Fruit fly (Drosophila melanogaster): Measurements from ENCODE around the gene CG42613.

CG42613 gene

DNA sequence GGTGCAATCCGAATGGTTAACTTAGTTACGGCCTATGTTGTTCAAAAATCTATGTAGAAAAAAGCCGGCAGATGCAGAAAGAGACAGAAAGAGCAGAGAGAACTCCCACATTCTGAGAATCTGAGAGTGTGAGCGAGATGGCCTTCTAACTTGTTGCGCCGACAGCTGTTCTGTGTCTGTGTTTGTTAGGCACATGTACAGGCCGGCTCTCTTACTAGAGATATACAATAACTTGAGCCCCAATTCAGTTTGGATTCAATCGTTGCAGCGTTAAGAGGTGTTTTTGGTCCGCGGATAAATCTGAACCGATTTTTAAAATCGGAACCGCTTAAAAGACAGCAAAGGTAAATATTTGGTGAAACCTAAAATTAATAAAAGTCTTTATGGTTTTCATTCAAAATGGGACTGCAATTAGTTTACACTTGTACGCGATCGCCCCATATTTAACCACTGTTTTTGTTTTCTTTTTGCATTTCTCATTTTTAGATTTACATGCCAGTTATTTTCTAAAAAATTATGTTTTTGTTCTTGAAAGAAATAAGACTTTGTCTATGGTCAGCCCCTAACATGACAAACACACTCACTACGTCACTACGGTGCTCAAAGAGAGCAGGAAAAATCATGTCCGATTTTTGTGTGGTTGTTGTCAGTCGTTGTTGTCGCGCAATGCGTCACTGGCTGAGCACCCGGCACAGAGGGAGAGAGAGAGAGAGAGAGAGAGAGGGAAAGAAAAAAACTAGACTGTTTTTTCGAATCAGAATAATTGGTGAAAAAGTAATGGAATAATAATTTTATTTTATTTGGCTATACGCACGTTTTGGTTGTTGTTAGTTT, 5.0 kb upstream of the CG42613 start (continued):
- TF ChIP-seq z (GFP tag; IDR thresholded peaks at IDR 0.05) (peak; percentile 39; the same call in 1 of the 3 replicates), CG9876 (GFP tag; optimal IDR thresholded peaks at IDR 0.05) (no peak), sisA (GFP tag; IDR thresholded peaks at IDR 0.05) (no peak), CrebB (tag; optimal IDR thresholded peaks at IDR 0.05) (no peak), Nf-YB (GFP tag; optimal IDR thresholded peaks at IDR 0.05) (peak; percentile 88), Six4 (GFP tag; optimal IDR thresholded peaks at IDR 0.05) (no peak), CG32767 (GFP tag; IDR thresholded peaks at IDR 0.05) (0 out of 2 replicates have a peak, but pooled peaks have one; percentile 23), tx (GFP tag; optimal IDR thresholded peaks at IDR 0.05) (no peak), Xrp1 (GFP tag; IDR thresholded peaks at IDR 0.05) (0 out of 2 replicates have a peak, but pooled peaks have one; percentile 5), CG2678 (tag; optimal IDR thresholded peaks at IDR 0.05) (no peak), B-H1 (GFP tag; IDR thresholded peaks at IDR 0.05) (no peak), amos (GFP tag; IDR thresholded peaks at IDR 0.05; ENCODE audit: partially characterized antibody) (peak; percentile 22; the same call in 1 of the 2 replicates), CG6765 (GFP tag; optimal IDR thresholded peaks at IDR 0.05) (no peak), lmd (GFP tag; IDR thresholded peaks at IDR 0.05) (no peak), Bgb (GFP tag; IDR thresholded peaks at IDR 0.05; ENCODE audit: partially characterized antibody) (peak; percentile 19; the same call in 1 of the 2 replicates), zfh2 (GFP tag; optimal IDR thresholded peaks at IDR 0.05) (no peak), crol (GFP tag; IDR thresholded peaks at IDR 0.05) (0 out of 2 replicates have a peak, but pooled peaks have one; percentile 11), CG13775 (GFP tag; optimal IDR thresholded peaks at IDR 0.05) (no peak), CG2199 (GFP tag; IDR thresholded peaks at IDR 0.05) (peak; percentile 76; the same call in 1 of the 3 replicates), CG4360 (GFP tag; IDR thresholded peaks at IDR 0.05) (peak; percentile 96), Optix (GFP tag; IDR thresholded peaks at IDR 0.05) (no peak), HHEX (GFP tag; optimal IDR thresholded peaks at IDR 0.05) (no peak), CG10267 (tag; optimal IDR thresholded peaks at IDR 0.05) (no peak), scrt (GFP tag; optimal IDR thresholded peaks at IDR 0.05) (peak; percentile 69), row (GFP tag; IDR thresholded peaks at IDR 0.05) (0 out of 3 replicates have a peak, but pooled peaks have one; percentile 7), CG17612 (GFP tag; IDR thresholded peaks at IDR 0.05) (no peak), E2f2 (GFP tag; IDR thresholded peaks at IDR 0.05) (no peak), CG34422 (GFP tag; IDR thresholded peaks at IDR 0.05) (peak; percentile 64; the same call in 1 of the 3 replicates), unc-4 (GFP tag; IDR thresholded peaks at IDR 0.05; ENCODE audit: partially characterized antibody) (no peak), p53 (GFP tag; optimal IDR thresholded peaks at IDR 0.05) (peak; percentile 100), Jarid2 (GFP tag; optimal IDR thresholded peaks at IDR 0.05) (peak; percentile 72), schlank (tag; optimal IDR thresholded peaks at IDR 0.05) (no peak), CG11504 (tag; optimal IDR thresholded peaks at IDR 0.05) (peak; percentile 26), Oaz (GFP tag; IDR thresholded peaks at IDR 0.05) (no peak), toy (GFP tag; IDR thresholded peaks at IDR 0.05) (no peak), CG8765 (GFP tag; IDR thresholded peaks at IDR 0.05) (no peak), emc (GFP tag; optimal IDR thresholded peaks at IDR 0.05) (no peak), H2.0 (GFP tag; IDR thresholded peaks at IDR 0.05) (no peak), btn (GFP tag; optimal IDR thresholded peaks at IDR 0.05) (no peak), twi (tag; optimal IDR thresholded peaks at IDR 0.05) (peak; percentile 13)

DNA sequence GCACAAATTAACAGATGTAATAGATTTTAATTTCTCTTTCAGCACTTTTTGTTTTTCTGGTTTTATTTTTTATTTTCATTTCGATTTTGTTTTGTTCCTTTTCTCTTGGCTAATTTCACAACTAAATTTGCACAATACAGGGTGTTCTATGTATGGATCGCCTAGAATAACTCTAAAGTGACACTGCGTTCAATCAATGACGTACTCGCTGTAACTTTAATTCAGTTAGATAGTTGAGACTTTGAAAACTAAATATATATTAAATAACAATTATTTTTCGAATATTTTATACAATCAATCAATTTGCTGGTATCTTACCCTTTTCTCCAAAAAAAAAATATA, 4.4 kb upstream of the CG42613 start:
- TF ChIP-seq Hand (GFP tag; optimal IDR thresholded peaks at IDR 0.05) (no peak), mirr (GFP tag; optimal IDR thresholded peaks at IDR 0.05) (no peak), bcd (GFP tag; optimal IDR thresholded peaks at IDR 0.05) (no peak), eve (GFP tag; optimal IDR thresholded peaks at IDR 0.05) (no peak), CG6254 (GFP tag; optimal IDR thresholded peaks at IDR 0.05) (peak; percentile 94)
